Fruit fly (Drosophila melanogaster) whole organism, pupa: ENCODE data around the gene CG46313.

Experiments
- CG10348 ChIP-seq: fragments of 200-800 bp; sonication (Bioruptor generic); IDR thresholded peaks from 2 replicates; pipeline ENCODE4 v1.3.6; 2022; ENCODE audit warnings: missing biosample characterization, missing genetic modification characterization
- CG12605 ChIP-seq: fragments of 200-800 bp; sonication (Bioruptor generic); IDR thresholded peaks from 2 replicates; pipeline ENCODE4 v1.3.6; 2022; ENCODE audit warnings: missing biosample characterization, missing genetic modification characterization
- CG13204 ChIP-seq: fragments of 200-800 bp; sonication (Bioruptor generic); optimal IDR thresholded peaks from 2 replicates; lab custom pipeline; 2018; ENCODE audit warnings: missing biosample characterization, mild to moderate bottlenecking, missing genetic modification characterization, moderate library complexity
- CG14655 ChIP-seq: fragments of 200-800 bp; sonication (Bioruptor generic); optimal IDR thresholded peaks from 3 replicates; lab custom pipeline; 2017; ENCODE audit warnings: mild to moderate bottlenecking, missing biosample characterization, missing genetic modification reagents, missing genetic modification characterization
- CG15710 ChIP-seq: fragments of 200-800 bp; sonication (Bioruptor generic); optimal IDR thresholded peaks from 2 replicates; lab custom pipeline; 2018; ENCODE audit warnings: missing biosample characterization, mild to moderate bottlenecking, missing genetic modification characterization, moderate library complexity
- CG17806 ChIP-seq: fragments of 200-800 bp; sonication (Bioruptor generic); optimal IDR thresholded peaks from 2 replicates; lab custom pipeline; 2018; ENCODE audit warnings: missing biosample characterization, mild to moderate bottlenecking, missing genetic modification characterization, moderate library complexity
- CG32121 ChIP-seq: fragments of 200-800 bp; sonication (Bioruptor generic); IDR thresholded peaks from 2 replicates; pipeline ENCODE4 v1.3.6; 2022; ENCODE audit warnings: missing biosample characterization, missing genetic modification characterization
- CG34367 ChIP-seq: fragments of 200-800 bp; sonication (Bioruptor generic); optimal IDR thresholded peaks from 2 replicates; lab custom pipeline; 2018; ENCODE audit warnings: missing biosample characterization, mild to moderate bottlenecking, missing genetic modification characterization
- CG4496 ChIP-seq: fragments of 200-800 bp; sonication (Bioruptor generic); IDR thresholded peaks from 3 replicates; pipeline ENCODE4 v1.3.6; 2022; ENCODE audit warnings: missing biosample characterization, missing genetic modification characterization
- CG8159 ChIP-seq: fragments of 200-800 bp; sonication (Bioruptor generic); optimal IDR thresholded peaks from 3 replicates; lab custom pipeline; 2018; ENCODE audit warnings: missing biosample characterization, mild to moderate bottlenecking, missing genetic modification characterization, moderate library complexity
- CG8301 ChIP-seq: fragments of 200-800 bp; sonication (Bioruptor generic); optimal IDR thresholded peaks from 2 replicates; lab custom pipeline; 2018; ENCODE audit warnings: missing biosample characterization, mild to moderate bottlenecking, missing genetic modification characterization
- CG9948 ChIP-seq: fragments of 200-800 bp; sonication (Bioruptor generic); optimal IDR thresholded peaks from 2 replicates; lab custom pipeline; 2018; ENCODE audit warnings: missing biosample characterization, mild to moderate bottlenecking, missing genetic modification characterization, moderate library complexity
- D1 ChIP-seq: fragments of 200-800 bp; sonication (Bioruptor generic); optimal IDR thresholded peaks from 2 replicates; lab custom pipeline; 2018; ENCODE audit warnings: missing biosample characterization, mild to moderate bottlenecking, missing genetic modification characterization, moderate library complexity
- EcR ChIP-seq: fragments of 200-800 bp; sonication (Bioruptor generic); optimal IDR thresholded peaks from 3 replicates; lab custom pipeline; 2019; ENCODE audit warnings: missing biosample characterization, missing genetic modification characterization, mild to moderate bottlenecking, moderate library complexity, missing genetic modification reagents
- Ets98B ChIP-seq: fragments of 200-800 bp; sonication (Bioruptor generic); IDR thresholded peaks from 2 replicates; pipeline ENCODE4 v1.3.6; 2022; ENCODE audit warnings: missing biosample characterization, missing genetic modification characterization
- Pif1A ChIP-seq: fragments of 200-800 bp; sonication (Bioruptor generic); optimal IDR thresholded peaks from 3 replicates; lab custom pipeline; 2016; ENCODE audit warnings: missing biosample characterization, missing genetic modification characterization
- Pif1B ChIP-seq: fragments of 200-800 bp; sonication (Bioruptor generic); optimal IDR thresholded peaks from 3 replicates; lab custom pipeline; 2016; ENCODE audit warnings: missing biosample characterization, missing genetic modification characterization
- Snoo ChIP-seq: fragments of 200-800 bp; sonication (Bioruptor generic); optimal IDR thresholded peaks from 3 replicates; lab custom pipeline; 2017; ENCODE audit warnings: missing biosample characterization, mild to moderate bottlenecking, missing genetic modification characterization, inconsistent platforms
- fd96Ca ChIP-seq: fragments of 200-800 bp; sonication (Bioruptor generic); IDR thresholded peaks from 3 replicates; pipeline ENCODE4 v1.3.6; 2022; ENCODE audit warnings: missing biosample characterization, missing genetic modification characterization
- gl ChIP-seq: fragments of 200-800 bp; sonication (Bioruptor generic); optimal IDR thresholded peaks from 2 replicates; lab custom pipeline; 2018; ENCODE audit warnings: missing biosample characterization, mild to moderate bottlenecking, missing genetic modification characterization
- rn ChIP-seq: fragments of 200-800 bp; sonication (Bioruptor generic); IDR thresholded peaks from 2 replicates; pipeline ENCODE4 v1.3.6; 2022; ENCODE audit warnings: missing biosample characterization, missing genetic modification characterization

The CG46313 gene

DNA sequence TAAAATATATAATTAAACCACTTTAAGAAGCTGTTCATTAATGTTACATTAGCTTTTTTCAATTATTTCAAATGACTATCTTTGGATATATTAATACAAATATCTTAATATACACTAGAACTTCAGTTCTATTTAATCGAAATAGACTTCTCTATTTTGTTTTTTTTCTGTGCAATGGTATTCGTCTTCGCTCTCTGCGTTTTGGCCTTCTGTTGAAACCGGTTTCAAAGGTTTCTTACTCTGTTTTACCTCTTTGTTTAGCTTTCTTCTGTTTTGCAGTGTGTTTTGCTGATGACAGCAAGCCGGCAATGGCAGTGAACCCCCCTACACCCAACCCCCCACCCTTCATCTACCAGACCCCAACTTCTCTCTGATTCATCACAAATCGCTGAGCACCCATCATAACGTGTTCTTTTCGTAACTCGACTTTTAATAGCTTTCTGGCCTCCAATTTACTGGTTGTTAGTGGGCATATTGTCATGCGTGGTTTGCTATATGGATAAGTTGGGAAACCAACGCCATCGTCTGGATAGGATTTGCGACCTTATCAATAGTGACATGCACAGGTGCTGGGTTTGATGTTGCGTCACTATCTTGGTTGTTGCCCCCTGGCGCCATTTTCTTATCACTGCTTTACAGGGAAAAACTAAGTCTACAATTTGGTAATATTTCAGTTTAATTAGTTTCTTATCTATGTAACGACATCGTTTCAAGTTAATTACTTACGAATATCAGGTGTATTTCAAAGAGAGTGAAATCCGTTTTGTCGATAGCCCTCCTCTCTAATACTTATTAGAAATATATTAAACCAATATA lies 9.3 kb upstream of the CG46313 start:
- TF ChIP-seq CG15710 (peak; percentile 38), CG34367 (tag; lab: Kevin White, UChicago) (peak; percentile 0), CG14655 (no peak), Pif1A (GFP tag; lab: Kevin White, UChicago) (no peak), D1 (no peak), CG32121 (GFP tag; lab: Robert Waterston, UW) (no peak), Ets98B (no peak), Pif1B (GFP tag; lab: Kevin White, UChicago) (no peak), CG13204 (GFP tag; lab: Kevin White, UChicago) (no peak), fd96Ca (peak; percentile 64; the same call in 1 of the 3 replicates), CG4496 (0 out of 3 replicates have a peak, but pooled peaks have one; percentile 40), CG10348 (GFP tag; lab: Robert Waterston, UW) (no peak), CG17806 (tag; lab: Kevin White, UChicago) (no peak), EcR (GFP tag; lab: Kevin White, UChicago) (peak; percentile 92), CG8301 (tag; lab: Kevin White, UChicago) (no peak), CG12605 (GFP tag; lab: Robert Waterston, UW) (no peak), Snoo (tag; lab: Kevin White, UChicago) (no peak), CG9948 (tag; lab: Kevin White, UChicago) (peak; percentile 51), gl (tag; lab: Kevin White, UChicago) (peak; percentile 21), rn (GFP tag; lab: Robert Waterston, UW) (no peak), CG8159 (tag; lab: Kevin White, UChicago) (no peak)

DNA sequence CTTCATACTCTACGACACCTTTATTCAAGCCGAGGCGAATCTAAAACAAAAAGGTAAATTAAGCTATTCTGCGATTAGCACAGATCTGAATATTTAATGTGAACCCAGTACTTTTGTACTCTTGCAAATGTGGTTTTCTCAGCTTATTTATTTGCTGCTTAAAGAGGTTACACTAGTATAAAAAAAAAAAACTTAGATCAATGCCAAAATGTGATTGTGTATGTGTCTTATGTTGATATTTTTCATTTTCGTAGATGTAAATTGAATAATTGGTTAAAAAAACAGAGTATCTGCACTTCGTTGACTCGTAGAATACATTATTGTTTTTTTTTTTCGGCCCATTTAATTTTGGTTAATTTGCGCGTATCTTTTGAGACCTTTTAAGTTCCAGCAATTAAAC lies 8.6 kb upstream of the CG46313 start:
- TF ChIP-seq Pif1A (GFP tag; lab: Kevin White, UChicago) (no peak), Snoo (tag; lab: Kevin White, UChicago) (no peak), CG12605 (GFP tag; lab: Robert Waterston, UW) (no peak), EcR (GFP tag; lab: Kevin White, UChicago) (no peak)

DNA sequence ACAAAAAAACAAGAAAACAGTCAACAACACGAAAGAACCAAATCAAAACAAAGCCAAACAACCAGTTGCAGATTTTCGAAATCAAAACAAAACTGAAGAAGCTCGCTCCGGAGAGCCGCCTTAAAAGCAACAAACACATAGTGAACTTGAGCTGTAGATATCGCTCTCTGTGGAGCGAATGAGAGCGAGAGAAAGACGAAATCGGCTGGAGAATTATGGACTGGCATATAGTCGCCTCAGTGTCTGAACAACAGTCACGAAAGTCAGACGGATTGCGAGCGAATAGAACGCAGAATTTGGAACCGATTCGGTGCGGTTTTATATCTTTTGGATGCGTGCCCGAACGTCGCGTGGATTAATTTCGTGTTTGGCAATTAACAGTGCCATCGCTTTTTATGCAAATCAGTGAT lies 1.9 kb downstream of the CG46313 start:
- TF ChIP-seq EcR (GFP tag; lab: Kevin White, UChicago) (peak; percentile 65), Ets98B (peak; percentile 30; the same call in 1 of the 2 replicates), CG32121 (GFP tag; lab: Robert Waterston, UW) (0 out of 2 replicates have a peak, but pooled peaks have one; percentile 17), CG10348 (GFP tag; lab: Robert Waterston, UW) (no peak), gl (tag; lab: Kevin White, UChicago) (no peak), CG9948 (tag; lab: Kevin White, UChicago) (no peak), CG4496 (no peak), Pif1A (GFP tag; lab: Kevin White, UChicago) (no peak), CG15710 (no peak), CG12605 (GFP tag; lab: Robert Waterston, UW) (peak; percentile 59), CG8159 (tag; lab: Kevin White, UChicago) (no peak), Pif1B (GFP tag; lab: Kevin White, UChicago) (no peak), CG8301 (tag; lab: Kevin White, UChicago) (no peak), rn (GFP tag; lab: Robert Waterston, UW) (no peak), CG34367 (tag; lab: Kevin White, UChicago) (no peak), fd96Ca (no peak), CG14655 (no peak), CG13204 (GFP tag; lab: Kevin White, UChicago) (no peak), D1 (no peak)

DNA sequence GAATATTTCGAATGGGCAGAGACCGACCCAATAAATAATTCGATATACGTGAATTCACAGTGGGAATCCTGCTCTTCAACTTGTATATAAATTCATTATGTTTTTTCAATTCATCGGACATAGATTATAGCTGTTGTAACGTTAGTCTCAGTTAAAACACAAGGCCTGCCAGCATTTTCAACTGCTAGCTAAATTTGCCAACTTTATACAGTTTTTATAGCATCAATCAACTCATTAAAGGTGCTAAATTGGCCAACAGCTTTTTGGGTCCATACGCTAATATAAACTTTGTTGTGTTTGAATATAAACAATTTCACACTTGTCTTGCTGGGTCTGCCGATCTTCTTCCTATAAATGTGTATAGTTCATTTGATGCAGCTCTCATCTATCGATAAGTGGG lies 3.8 kb downstream of the CG46313 start:
- no peak for TF ChIP-seq CG8301 (tag; lab: Kevin White, UChicago)
- TF ChIP-seq CG4496 = no peak
- TF ChIP-seq Pif1A (GFP tag; lab: Kevin White, UChicago) = no peak
- no peak for TF ChIP-seq rn (GFP tag; lab: Robert Waterston, UW)
- no peak for TF ChIP-seq CG8159 (tag; lab: Kevin White, UChicago)
- TF ChIP-seq CG17806 (tag; lab: Kevin White, UChicago) = no peak
- no peak for TF ChIP-seq CG34367 (tag; lab: Kevin White, UChicago)
- TF ChIP-seq Snoo (tag; lab: Kevin White, UChicago) = no peak
- no peak for TF ChIP-seq Ets98B
- no peak for TF ChIP-seq CG14655
- no peak for TF ChIP-seq CG32121 (GFP tag; lab: Robert Waterston, UW)
- no peak for TF ChIP-seq fd96Ca
- no peak for TF ChIP-seq gl (tag; lab: Kevin White, UChicago)
- no peak for TF ChIP-seq CG9948 (tag; lab: Kevin White, UChicago)
- TF ChIP-seq EcR (GFP tag; lab: Kevin White, UChicago) = no peak
- TF ChIP-seq Pif1B (GFP tag; lab: Kevin White, UChicago) = no peak
- no peak for TF ChIP-seq CG10348 (GFP tag; lab: Robert Waterston, UW)

DNA sequence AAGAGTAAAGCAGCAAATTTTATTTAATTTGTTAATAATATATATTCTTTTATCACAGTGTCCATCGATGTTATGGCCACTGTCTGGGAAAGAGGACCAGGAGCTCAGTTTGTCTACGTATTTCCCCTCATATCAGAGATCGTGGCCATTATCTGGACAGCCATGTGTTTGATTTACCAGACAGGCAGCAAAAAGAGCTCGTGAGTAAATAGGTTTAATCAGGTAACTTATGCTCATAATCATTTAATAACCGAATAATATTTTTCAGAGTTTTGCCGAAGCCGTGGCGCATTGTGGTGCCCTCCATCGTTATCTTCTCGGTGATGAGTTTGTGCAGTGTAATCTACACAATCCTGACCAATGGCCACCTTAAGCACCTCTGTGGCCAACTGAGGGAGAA lies 6.1 kb downstream of the CG46313 start:
- TF ChIP-seq CG13204 (GFP tag; lab: Kevin White, UChicago) (no peak), CG4496 (no peak)

DNA sequence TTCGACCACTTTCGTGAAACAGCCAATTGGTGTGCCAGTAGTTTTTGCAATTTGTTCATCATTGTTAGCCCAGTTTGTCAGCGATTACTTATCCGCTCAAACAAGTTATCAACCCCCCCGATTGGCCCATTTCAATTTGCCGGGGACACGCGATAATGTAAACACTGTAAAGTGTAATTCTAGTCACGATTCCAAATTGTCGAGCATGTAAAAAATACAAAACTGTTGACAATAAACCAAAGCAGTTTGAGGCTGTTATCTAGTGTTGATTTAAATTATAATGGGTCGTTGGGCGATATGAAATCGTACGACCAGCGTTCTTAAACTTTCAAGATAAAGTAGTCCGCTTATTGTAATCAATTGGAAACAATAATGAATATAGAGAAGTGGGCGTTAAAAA lies 9.1 kb downstream of the CG46313 start:
- TF ChIP-seq rn (GFP tag; lab: Robert Waterston, UW) = no peak
- no peak for TF ChIP-seq Ets98B
- TF ChIP-seq CG13204 (GFP tag; lab: Kevin White, UChicago) = no peak
- TF ChIP-seq CG8159 (tag; lab: Kevin White, UChicago) = no peak
- TF ChIP-seq CG32121 (GFP tag; lab: Robert Waterston, UW) = no peak
- no peak for TF ChIP-seq EcR (GFP tag; lab: Kevin White, UChicago)
- no peak for TF ChIP-seq Pif1B (GFP tag; lab: Kevin White, UChicago)
- TF ChIP-seq Pif1A (GFP tag; lab: Kevin White, UChicago) = no peak
- TF ChIP-seq D1 = no peak
- no peak for TF ChIP-seq fd96Ca
- no peak for TF ChIP-seq CG10348 (GFP tag; lab: Robert Waterston, UW)
